Worm (Caenorhabditis elegans) whole organism, L1 larva: ENCODE measurements around the gene exos-7.
A peak's percentile ranks its signal among the peaks of the same experiment; 100 is the strongest.

Source experiments
- C16A3.4 ChIP-seq: fragments of 150-350 bp; optimal IDR thresholded peaks from 2 replicates; lab custom pipeline; 2014; ENCODE audit warnings: missing biosample characterization, missing genetic modification characterization
- C34B4.2 ChIP-seq: sonication (generic microtip); optimal IDR thresholded peaks from 2 replicates; lab custom pipeline; 2017; ENCODE audit warnings: mild to moderate bottlenecking, missing genetic modification characterization, missing compliant biosample characterization
- F16B12.6 ChIP-seq: fragments of 150-350 bp; optimal IDR thresholded peaks from 2 replicates; lab custom pipeline; 2014; ENCODE audit warnings: missing biosample characterization, missing genetic modification characterization
- aha-1 ChIP-seq: fragments of 150-350 bp; optimal IDR thresholded peaks from 2 replicates; lab custom pipeline; 2014; ENCODE audit warnings: missing biosample characterization, missing genetic modification characterization
- alr-1 ChIP-seq: fragments of 200-800 bp; sonication (Bioruptor generic); optimal IDR thresholded peaks from 2 replicates; lab custom pipeline; 2018; ENCODE audit warnings: borderline replicate concordance, mild to moderate bottlenecking, missing genetic modification characterization, missing compliant biosample characterization
- ama-1 ChIP-seq: fragments of 150-350 bp; optimal IDR thresholded peaks from 2 replicates; lab custom pipeline; 2014
- blmp-1 ChIP-seq: fragments of 150-350 bp; optimal IDR thresholded peaks from 2 replicates; lab custom pipeline; 2014; ENCODE audit warnings: missing biosample characterization, missing genetic modification characterization
- dpl-1 ChIP-seq, 3 experiments: fragments of 150-350 bp in 2 of 3; sonication (generic microtip) in 1 of 3; optimal IDR thresholded peaks; 2 replicates each; lab custom pipeline; 2014 to 2017; ENCODE audit warnings: missing biosample characterization in 3 of 3, missing genetic modification characterization in 3 of 3, missing genetic modification reagents in 3 of 3
- efl-1 ChIP-seq, 4 experiments: fragments of 150-350 bp; optimal IDR thresholded peaks in 3 of 4; peaks in 1 of 4; 1 replicate in 1 of 4; 2 replicates in 3 of 4; lab custom pipeline; 2014; ENCODE audit warnings: missing biosample characterization in 2 of 4, missing genetic modification characterization in 2 of 4, missing genetic modification reagents in 2 of 4
- efl-3 ChIP-seq: fragments of 200-800 bp; sonication (Bioruptor generic); optimal IDR thresholded peaks from 2 replicates; lab custom pipeline; 2018; ENCODE audit warnings: mild to moderate bottlenecking, missing genetic modification characterization, missing compliant biosample characterization
- egl-27 ChIP-seq, 2 experiments: fragments of 150-350 bp in 1 of 2; sonication (generic microtip); optimal IDR thresholded peaks; 3 replicates each; lab custom pipeline; 2017 to 2018; ENCODE audit warnings: missing biosample characterization in 2 of 2, missing genetic modification characterization in 2 of 2, missing genetic modification reagents in 2 of 2
- elt-3 ChIP-seq, 6 experiments: fragments of 150-350 bp in 1 of 6; sonication (generic microtip); optimal IDR thresholded peaks; 2 replicates each; lab custom pipeline; 2017 to 2018; ENCODE audit warnings: missing biosample characterization in 6 of 6, missing genetic modification characterization in 6 of 6, inconsistent platforms in 1 of 6
- fkh-10 ChIP-seq: sonication (generic microtip); optimal IDR thresholded peaks from 2 replicates; lab custom pipeline; 2017; ENCODE audit warnings: missing biosample characterization, missing genetic modification reagents, missing genetic modification characterization
- fkh-4 ChIP-seq: sonication (generic microtip); optimal IDR thresholded peaks from 2 replicates; lab custom pipeline; 2016; ENCODE audit warnings: missing compliant biosample characterization, missing genetic modification characterization, borderline replicate concordance
- fkh-8 ChIP-seq: sonication (generic microtip); optimal IDR thresholded peaks from 2 replicates; lab custom pipeline; 2016; ENCODE audit warnings: mild to moderate bottlenecking, missing genetic modification characterization, missing compliant biosample characterization
- isw-1 ChIP-seq: fragments of 200-800 bp; sonication (Bioruptor generic); IDR thresholded peaks from 2 replicates; pipeline ENCODE4 v1.3.6; 2022; ENCODE audit warnings: missing genetic modification characterization, missing compliant biosample characterization
- jun-1 ChIP-seq: fragments of 150-350 bp; optimal IDR thresholded peaks from 2 replicates; lab custom pipeline; 2014; ENCODE audit warnings: missing biosample characterization, missing genetic modification reagents, missing genetic modification characterization
- lin-14 ChIP-seq: fragments of 200-800 bp; sonication (Bioruptor generic); optimal IDR thresholded peaks from 2 replicates; lab custom pipeline; 2018; ENCODE audit warnings: mild to moderate bottlenecking, missing genetic modification characterization, moderate library complexity, missing compliant biosample characterization
- lin-15B ChIP-seq: fragments of 150-350 bp; sonication (generic microtip); optimal IDR thresholded peaks from 3 replicates; lab custom pipeline; 2014; ENCODE audit warnings: missing biosample characterization, missing genetic modification characterization
- lin-35 ChIP-seq, 2 experiments: fragments of 150-350 bp; optimal IDR thresholded peaks; 2 replicates each; lab custom pipeline; 2014; ENCODE audit warnings: missing biosample characterization in 2 of 2, missing genetic modification characterization in 2 of 2, missing genetic modification reagents in 2 of 2
- lsy-2 ChIP-seq, 2 experiments: fragments of 150-350 bp; optimal IDR thresholded peaks; 2 replicates each; lab custom pipeline; 2014; ENCODE audit warnings: missing biosample characterization in 2 of 2, missing genetic modification characterization in 2 of 2
- mab-9 ChIP-seq: fragments of 200-800 bp; sonication (Bioruptor generic); IDR thresholded peaks from 2 replicates; pipeline ENCODE4 v1.3.6; 2022; ENCODE audit warnings: missing genetic modification reagents, missing genetic modification characterization, missing compliant biosample characterization
- nhr-20 ChIP-seq: sonication (generic microtip); optimal IDR thresholded peaks from 2 replicates; lab custom pipeline; 2016; ENCODE audit warnings: mild to moderate bottlenecking, missing genetic modification characterization, missing compliant biosample characterization
- nhr-71 ChIP-seq: sonication (generic microtip); optimal IDR thresholded peaks from 2 replicates; lab custom pipeline; 2016; ENCODE audit warnings: mild to moderate bottlenecking, missing genetic modification characterization, moderate library complexity, missing compliant biosample characterization
- pag-3 ChIP-seq: sonication (generic microtip); optimal IDR thresholded peaks from 2 replicates; lab custom pipeline; 2017; ENCODE audit warnings: missing genetic modification characterization, mild to moderate bottlenecking, missing compliant biosample characterization, antibody characterized with exemption, borderline replicate concordance; ENCODE audit not compliant: insufficient read depth
- pax-3 ChIP-seq: fragments of 200-800 bp; sonication (Bioruptor generic); optimal IDR thresholded peaks from 2 replicates; lab custom pipeline; 2018; ENCODE audit warnings: mild to moderate bottlenecking, missing genetic modification characterization, moderate library complexity, missing compliant biosample characterization
- rnt-1 ChIP-seq: sonication (generic microtip); optimal IDR thresholded peaks from 2 replicates; lab custom pipeline; 2016; ENCODE audit warnings: mild to moderate bottlenecking, missing genetic modification characterization, moderate library complexity, missing compliant biosample characterization
- skn-1 ChIP-seq: fragments of 150-350 bp; optimal IDR thresholded peaks from 2 replicates; lab custom pipeline; 2014; ENCODE audit warnings: missing biosample characterization, missing genetic modification characterization
- sox-4 ChIP-seq: sonication (generic microtip); optimal IDR thresholded peaks from 2 replicates; lab custom pipeline; 2016; ENCODE audit warnings: missing genetic modification characterization, missing compliant biosample characterization
- sup-37 ChIP-seq: fragments of 200-800 bp; sonication (Bioruptor generic); optimal IDR thresholded peaks from 2 replicates; lab custom pipeline; 2018; ENCODE audit warnings: mild to moderate bottlenecking, missing genetic modification characterization, missing compliant biosample characterization
- swsn-7 ChIP-seq: sonication (generic microtip); optimal IDR thresholded peaks from 2 replicates; lab custom pipeline; 2016; ENCODE audit warnings: missing genetic modification characterization, missing compliant biosample characterization
- tbx-2 ChIP-seq: sonication (generic microtip); optimal IDR thresholded peaks from 2 replicates; lab custom pipeline; 2016; ENCODE audit warnings: missing genetic modification characterization, missing compliant biosample characterization
- tlp-1 ChIP-seq: fragments of 150-350 bp; optimal IDR thresholded peaks from 2 replicates; lab custom pipeline; 2014; ENCODE audit warnings: missing biosample characterization, missing genetic modification characterization
- unc-30 ChIP-seq: sonication (generic microtip); optimal IDR thresholded peaks from 2 replicates; lab custom pipeline; 2017; ENCODE audit warnings: missing biosample characterization, missing genetic modification characterization
- unc-98 ChIP-seq: fragments of 200-800 bp; sonication (Bioruptor generic); IDR thresholded peaks from 2 replicates; pipeline ENCODE4 v1.3.6; 2022; ENCODE audit warnings: missing genetic modification characterization, missing compliant biosample characterization

Gene exos-7

DNA sequence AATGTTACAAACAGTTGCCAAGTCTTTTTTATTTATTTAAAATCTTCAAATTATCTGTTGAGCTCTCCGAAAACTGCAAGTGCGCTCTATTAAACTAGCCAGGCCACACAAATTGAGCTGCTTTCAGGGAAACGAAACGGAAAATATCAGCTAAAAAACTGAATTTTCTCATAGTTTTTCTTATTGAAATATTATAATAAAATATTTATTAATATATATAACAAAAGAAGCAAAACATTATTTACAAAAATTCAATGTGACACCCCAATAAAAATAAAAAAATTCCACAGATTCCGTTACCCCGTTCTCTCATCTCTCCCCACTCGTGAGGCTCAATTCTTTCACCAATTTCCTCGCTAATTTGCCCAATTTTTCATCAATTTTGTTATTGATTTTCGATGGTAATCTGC, 6.1 kb upstream of the exos-7 start (continued):
- TF ChIP-seq swsn-7 (tag; lab: Kevin White, UChicago) (peak; percentile 2), nhr-20 (tag; lab: Kevin White, UChicago) (no peak), F16B12.6 (tag; lab: Kevin White, UChicago) (no peak), efl-3 (GFP tag; lab: Kevin White, UChicago) (no peak), isw-1 (GFP tag; lab: Robert Waterston, UW) (peak; percentile 46; the same call in 1 of the 2 replicates), skn-1 (tag; lab: Kevin White, UChicago) (no peak), sup-37 (GFP tag; lab: Kevin White, UChicago) (no peak), tbx-2 (tag; lab: Kevin White, UChicago) (peak; percentile 34), jun-1 (tag; lab: Kevin White, UChicago) (no peak), pax-3 (tag; lab: Kevin White, UChicago) (peak; percentile 60), pag-3 (tag; lab: Kevin White, UChicago) (no peak), tlp-1 (tag; lab: Kevin White, UChicago) (no peak), unc-98 (GFP tag; lab: Robert Waterston, UW) (peak; percentile 74), unc-30 (tag; lab: Kevin White, UChicago) (no peak), mab-9 (GFP tag; lab: Robert Waterston, UW) (no peak), blmp-1 (tag; lab: Kevin White, UChicago) (no peak), C16A3.4 (peak; percentile 22), lsy-2 (tag; optimal IDR thresholded peaks at IDR 0.05; lab: Kevin White, UChicago) (peak in 1 of 2 experiments; percentile 53), ama-1 (lab: Kevin White, UChicago) (no peak)

DNA sequence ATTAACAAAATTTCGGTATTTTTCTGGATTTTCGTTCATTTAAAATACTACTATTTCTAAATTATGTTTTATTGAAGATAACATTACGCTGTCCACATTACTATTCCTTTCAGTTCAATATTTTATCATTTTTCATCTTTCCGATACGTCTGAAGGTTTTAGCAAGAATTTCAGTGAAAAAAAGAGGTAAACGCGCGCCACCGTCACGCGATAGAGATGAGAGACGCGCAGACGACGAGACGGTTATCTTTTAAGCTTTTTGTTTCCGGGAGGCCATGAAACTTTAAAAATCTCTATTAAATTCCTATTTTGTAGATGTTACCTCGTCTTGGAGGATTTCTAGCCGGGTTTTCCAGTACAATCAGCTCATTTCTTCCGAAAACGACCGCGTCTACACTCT, 900 bp upstream of the exos-7 start, which contains the start of gene mrps-12:
Gene mrps-12 (plus strand): TSS at position 316 of the 400 bp plus-strand sequence.
- TF ChIP-seq sox-4 (tag; lab: Kevin White, UChicago) (no peak), lin-35 (GFP tag; optimal IDR thresholded peaks at IDR 0.05; lab: Kevin White, UChicago) (peak; percentile 17 to 42), lsy-2 (tag; optimal IDR thresholded peaks at IDR 0.05; lab: Kevin White, UChicago) (peak; percentile 7 to 61), fkh-8 (tag; lab: Kevin White, UChicago) (no peak), dpl-1 (GFP tag; optimal IDR thresholded peaks at IDR 0.05; lab: Kevin White, UChicago) (peak in 1 of 3 experiments; percentile 15), efl-1 (optimal IDR thresholded peaks at IDR 0.05; lab: Kevin White, UChicago) (peak; percentile 12 to 37), efl-1 (GFP tag; optimal IDR thresholded peaks at IDR 0.05 in 1 of 2; lab: Kevin White, UChicago) (peak in 1 of 2 experiments; percentile 29), egl-27 (tag; optimal IDR thresholded peaks at IDR 0.05; lab: Kevin White, UChicago) (no peak), blmp-1 (tag; lab: Kevin White, UChicago) (no peak), lin-15B (peak; percentile 14), alr-1 (tag; lab: Kevin White, UChicago) (no peak), sup-37 (GFP tag; lab: Kevin White, UChicago) (no peak), nhr-71 (peak; percentile 35), elt-3 (tag; optimal IDR thresholded peaks at IDR 0.05; lab: Kevin White, UChicago) (no peak), C34B4.2 (tag; lab: Kevin White, UChicago) (no peak), rnt-1 (tag; lab: Kevin White, UChicago) (peak; percentile 9), efl-3 (GFP tag; lab: Kevin White, UChicago) (no peak)
- TF ChIP-seq, all 84 proteins: peak for 7

DNA sequence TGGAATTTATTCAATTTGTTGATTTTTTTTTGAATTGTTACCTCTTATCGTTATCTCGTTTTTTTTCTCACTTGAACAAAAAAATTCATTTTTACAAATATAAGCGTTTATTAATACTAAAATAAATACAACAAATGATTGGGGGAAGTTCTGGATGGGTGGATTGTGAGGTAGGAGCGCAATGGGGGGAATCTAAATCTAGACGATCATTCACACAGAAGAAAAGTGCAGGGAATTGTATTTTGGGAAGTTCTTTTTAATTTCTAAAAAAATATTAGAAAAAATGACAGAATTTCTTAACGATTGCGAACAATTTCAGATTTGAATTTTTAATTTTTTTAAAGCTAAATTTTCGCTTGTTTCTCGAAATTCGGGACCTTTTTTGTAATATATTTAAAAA, 2.8 kb downstream of the exos-7 start:
- no peak for TF ChIP-seq fkh-4
- TF ChIP-seq aha-1 (tag; lab: Kevin White, UChicago) = no peak
- no peak for TF ChIP-seq fkh-10 (GFP tag; lab: Kevin White, UChicago)
- TF ChIP-seq lin-14 (GFP tag; lab: Kevin White, UChicago) = no peak
- TF ChIP-seq, all 84 proteins: peak for 0
